Fruit fly (Drosophila melanogaster): Measurements from ENCODE around the gene Cp38.
A peak's percentile ranks its signal among the peaks of the same experiment; 100 is the strongest.

The Cp38 gene

dm6 chrX:8518025-8518661 is 36.5 kb downstream of the Cp38 start:
- peak; percentile 53 for TF ChIP-seq psq (GFP tag; optimal IDR thresholded peaks at IDR 0.05)
- no peak for TF ChIP-seq sv (GFP tag; optimal IDR thresholded peaks at IDR 0.05)

dm6 chrX:8520517-8520916 is 38.9 kb downstream of the Cp38 start:
- TF ChIP-seq CG9705 (GFP tag; optimal IDR thresholded peaks at IDR 0.05) (no peak), HLH106 (tag; optimal IDR thresholded peaks at IDR 0.05) (no peak), dsf (GFP tag; optimal IDR thresholded peaks at IDR 0.05; ENCODE audit: borderline replicate concordance) (no peak), tai (GFP tag; optimal IDR thresholded peaks at IDR 0.05) (no peak), usp (GFP tag; optimal IDR thresholded peaks at IDR 0.05) (no peak), lola (GFP tag; optimal IDR thresholded peaks at IDR 0.05) (no peak)

- no peak for TF ChIP-seq h (GFP tag; optimal IDR thresholded peaks at IDR 0.05)
- no peak for TF ChIP-seq Hr83 (GFP tag; optimal IDR thresholded peaks at IDR 0.05; ENCODE audit: poor library complexity, severe bottlenecking)
- TF ChIP-seq lola (GFP tag; optimal IDR thresholded peaks at IDR 0.05), result no peak
These were observed 39.9 kb downstream of the Cp38 start for dm6 chrX:8521492-8521891.

dm6 chrX:8522504-8522903 is 40.9 kb downstream of the Cp38 start:
- TF ChIP-seq rgr (GFP tag; optimal IDR thresholded peaks at IDR 0.05) (peak; percentile 18), usp (GFP tag; optimal IDR thresholded peaks at IDR 0.05) (no peak), woc (GFP tag; optimal IDR thresholded peaks at IDR 0.05) (no peak), Dfd (GFP tag; optimal IDR thresholded peaks at IDR 0.05) (no peak), lola (GFP tag; optimal IDR thresholded peaks at IDR 0.05) (no peak), foxo (GFP tag; optimal IDR thresholded peaks at IDR 0.05) (peak in 1 of 2 experiments; percentile 11), Sp1 (GFP tag; optimal IDR thresholded peaks at IDR 0.05) (no peak)

- TF ChIP-seq woc (GFP tag; optimal IDR thresholded peaks at IDR 0.05) (no peak), lola (GFP tag; optimal IDR thresholded peaks at IDR 0.05) (no peak), GATAd (GFP tag; optimal IDR thresholded peaks at IDR 0.05) (no peak), sv (GFP tag; optimal IDR thresholded peaks at IDR 0.05) (no peak), CG9705 (GFP tag; optimal IDR thresholded peaks at IDR 0.05) (no peak), Vsx2 (GFP tag; optimal IDR thresholded peaks at IDR 0.05; ENCODE audit: partially characterized antibody) (no peak), CG32264 (GFP tag; optimal IDR thresholded peaks at IDR 0.05) (no peak), jim (GFP tag; optimal IDR thresholded peaks at IDR 0.05) (no peak), HLH106 (tag; optimal IDR thresholded peaks at IDR 0.05) (no peak), Myc (optimal IDR thresholded peaks at IDR 0.05) (no peak), Mio (GFP tag; optimal IDR thresholded peaks at IDR 0.05) (no peak), dl (GFP tag; optimal IDR thresholded peaks at IDR 0.05; ENCODE audit: insufficient read depth in 1 of 2, partially characterized antibody in 2 of 2) (no peak), Abd-B (GFP tag; optimal IDR thresholded peaks at IDR 0.05) (no peak), Hr78 (GFP tag; optimal IDR thresholded peaks at IDR 0.05) (no peak)
These were observed 42.0 kb downstream of the Cp38 start for dm6 chrX:8523572-8524155.

- TF ChIP-seq Hnf4 (GFP tag; optimal IDR thresholded peaks at IDR 0.05) (no peak), Rel (GFP tag; optimal IDR thresholded peaks at IDR 0.05) (no peak), Rel (tag; optimal IDR thresholded peaks at IDR 0.05) (no peak), fru (GFP tag; optimal IDR thresholded peaks at IDR 0.05) (no peak), Myc (optimal IDR thresholded peaks at IDR 0.05) (no peak), brk (GFP tag; optimal IDR thresholded peaks at IDR 0.05) (no peak), sage (GFP tag; optimal IDR thresholded peaks at IDR 0.05) (no peak), h (GFP tag; optimal IDR thresholded peaks at IDR 0.05) (no peak)
These were observed 48.0 kb downstream of the Cp38 start, which contains the start of gene PIP82 for dm6 chrX:8529598-8529997. Gene PIP82 (minus strand): TSS chrX:8529698.

All from whole organism, wandering third instar larva.